Worm (Caenorhabditis elegans) whole organism, late embryonic: ENCODE data around the gene sec-31.
A peak's percentile ranks its signal among the peaks of the same experiment; 100 is the strongest.

ENCODE experiments used
- F13H6.1 ChIP-seq: sonication (generic microtip); optimal IDR thresholded peaks from 2 replicates; lab custom pipeline; 2016; ENCODE audit warnings: missing genetic modification characterization, missing compliant biosample characterization
- K02D7.2 ChIP-seq: sonication (generic microtip); optimal IDR thresholded peaks from 2 replicates; lab custom pipeline; 2017; ENCODE audit warnings: mild to moderate bottlenecking, missing genetic modification characterization, missing compliant biosample characterization
- ahr-1 ChIP-seq: sonication (generic microtip); optimal IDR thresholded peaks from 2 replicates; lab custom pipeline; 2016; ENCODE audit warnings: missing genetic modification characterization, missing compliant biosample characterization
- ama-1 ChIP-seq: fragments of 150-350 bp; optimal IDR thresholded peaks from 2 replicates; lab custom pipeline; 2014
- ceh-14 ChIP-seq: sonication (generic microtip); optimal IDR thresholded peaks from 2 replicates; lab custom pipeline; 2016; ENCODE audit warnings: missing genotype, missing genetic modification characterization, missing compliant biosample characterization
- ceh-18 ChIP-seq: sonication (generic microtip); optimal IDR thresholded peaks from 2 replicates; lab custom pipeline; 2016; ENCODE audit warnings: missing genetic modification characterization, missing compliant biosample characterization
- ceh-34 ChIP-seq: sonication (generic microtip); optimal IDR thresholded peaks from 2 replicates; lab custom pipeline; 2016; ENCODE audit warnings: mild to moderate bottlenecking, missing genetic modification characterization, missing compliant biosample characterization
- ceh-48 ChIP-seq: sonication (generic microtip); optimal IDR thresholded peaks from 2 replicates; lab custom pipeline; 2016; ENCODE audit warnings: missing genetic modification characterization, inconsistent platforms, missing compliant biosample characterization
- che-1 ChIP-seq: sonication (generic microtip); optimal IDR thresholded peaks from 2 replicates; lab custom pipeline; 2016; ENCODE audit warnings: mild to moderate bottlenecking, missing genetic modification characterization, missing compliant biosample characterization
- dmd-4 ChIP-seq: sonication (generic microtip); optimal IDR thresholded peaks from 2 replicates; lab custom pipeline; 2016; ENCODE audit warnings: borderline replicate concordance, missing genetic modification characterization, missing compliant biosample characterization
- elt-2 ChIP-seq: sonication (generic microtip); optimal IDR thresholded peaks from 2 replicates; lab custom pipeline; 2016; ENCODE audit warnings: missing genetic modification reagents, missing genetic modification characterization, missing compliant biosample characterization
- elt-4 ChIP-seq: sonication (generic microtip); optimal IDR thresholded peaks from 2 replicates; lab custom pipeline; 2016; ENCODE audit warnings: missing genetic modification characterization, missing compliant biosample characterization
- ets-4 ChIP-seq: sonication (generic microtip); optimal IDR thresholded peaks from 2 replicates; lab custom pipeline; 2016; ENCODE audit warnings: missing genetic modification characterization, missing compliant biosample characterization
- eyg-1 ChIP-seq: sonication (generic microtip); optimal IDR thresholded peaks from 2 replicates; lab custom pipeline; 2016; ENCODE audit warnings: missing genotype, missing genetic modification characterization, missing compliant biosample characterization
- fkh-10 ChIP-seq: fragments of 150-350 bp; optimal IDR thresholded peaks from 2 replicates; lab custom pipeline; 2014; ENCODE audit warnings: missing biosample characterization, missing genetic modification reagents, missing genetic modification characterization
- fkh-6 ChIP-seq: sonication (generic microtip); optimal IDR thresholded peaks from 2 replicates; lab custom pipeline; 2016; ENCODE audit warnings: missing genetic modification characterization, missing compliant biosample characterization
- gmeb-2 ChIP-seq: sonication (generic microtip); optimal IDR thresholded peaks from 2 replicates; lab custom pipeline; 2016; ENCODE audit warnings: missing genetic modification characterization, inconsistent platforms, missing compliant biosample characterization
- hlh-13 ChIP-seq: fragments of 200-800 bp; sonication (Bioruptor generic); optimal IDR thresholded peaks from 2 replicates; lab custom pipeline; 2018; ENCODE audit warnings: mild to moderate bottlenecking, missing genetic modification characterization, missing compliant biosample characterization
- hlh-30 ChIP-seq: sonication (generic microtip); optimal IDR thresholded peaks from 2 replicates; lab custom pipeline; 2017; ENCODE audit warnings: antibody characterized with exemption, missing genetic modification characterization, missing compliant biosample characterization; ENCODE audit not compliant: insufficient read depth
- hlh-6 ChIP-seq: sonication (generic microtip); optimal IDR thresholded peaks from 2 replicates; lab custom pipeline; 2016; ENCODE audit warnings: missing genotype, missing genetic modification characterization, missing compliant biosample characterization
- lim-6 ChIP-seq: sonication (generic microtip); optimal IDR thresholded peaks from 2 replicates; lab custom pipeline; 2016; ENCODE audit warnings: missing genetic modification characterization, missing compliant biosample characterization
- npax-4 ChIP-seq: sonication (generic microtip); optimal IDR thresholded peaks from 2 replicates; lab custom pipeline; 2016; ENCODE audit warnings: missing genetic modification characterization, missing compliant biosample characterization
- pag-3 ChIP-seq: sonication (generic microtip); optimal IDR thresholded peaks from 2 replicates; lab custom pipeline; 2016; ENCODE audit warnings: missing compliant biosample characterization, missing genetic modification characterization, borderline replicate concordance
- pat-9 ChIP-seq: fragments of 200-800 bp; sonication (Bioruptor generic); optimal IDR thresholded peaks from 2 replicates; lab custom pipeline; 2018; ENCODE audit warnings: mild to moderate bottlenecking, missing genetic modification characterization, moderate library complexity, missing compliant biosample characterization
- pha-2 ChIP-seq: sonication (generic microtip); optimal IDR thresholded peaks from 2 replicates; lab custom pipeline; 2017; ENCODE audit warnings: mild to moderate bottlenecking, missing genetic modification characterization, missing compliant biosample characterization
- pqm-1 ChIP-seq: sonication (generic microtip); optimal IDR thresholded peaks from 2 replicates; lab custom pipeline; 2016; ENCODE audit warnings: missing genetic modification characterization, missing compliant biosample characterization
- rnt-1 ChIP-seq: sonication (generic microtip); optimal IDR thresholded peaks from 2 replicates; lab custom pipeline; 2016; ENCODE audit warnings: missing genetic modification characterization, missing compliant biosample characterization
- sdc-2 ChIP-seq: sonication (generic microtip); optimal IDR thresholded peaks from 2 replicates; lab custom pipeline; 2016; ENCODE audit warnings: missing genotype, missing genetic modification characterization, missing compliant biosample characterization
- sox-2 ChIP-seq: fragments of 200-800 bp; sonication (Bioruptor generic); IDR thresholded peaks from 2 replicates; pipeline ENCODE4 v1.3.6; 2022; ENCODE audit warnings: missing genetic modification reagents, missing genetic modification characterization, missing compliant biosample characterization
- syd-9 ChIP-seq: sonication (generic microtip); optimal IDR thresholded peaks from 2 replicates; lab custom pipeline; 2016; ENCODE audit warnings: mild to moderate bottlenecking, missing genetic modification characterization, moderate library complexity, missing compliant biosample characterization
- tbx-7 ChIP-seq: sonication (generic microtip); optimal IDR thresholded peaks from 2 replicates; lab custom pipeline; 2016; ENCODE audit warnings: missing genotype, missing genetic modification characterization, missing compliant biosample characterization
- unc-3 ChIP-seq, 2 experiments: fragments of 200-800 bp in 1 of 2; sonication (Bioruptor generic) in 1 of 2; sonication (generic microtip) in 1 of 2; conservative IDR thresholded peaks in 1 of 2; optimal IDR thresholded peaks in 1 of 2; 2 replicates each; pipeline versions ENCODE4 v1.3.6 to Lab custom; 2016 to 2022; ENCODE audit warnings: missing compliant biosample characterization in 2 of 2, missing genetic modification characterization in 2 of 2, missing genetic modification reagents in 1 of 2
- unc-42 ChIP-seq: sonication (generic microtip); optimal IDR thresholded peaks from 2 replicates; lab custom pipeline; 2016; ENCODE audit warnings: missing genotype, missing genetic modification characterization, missing compliant biosample characterization
- unc-55 ChIP-seq: sonication (generic microtip); optimal IDR thresholded peaks from 2 replicates; lab custom pipeline; 2017; ENCODE audit warnings: missing biosample characterization, missing genetic modification reagents, missing genetic modification characterization
- unc-86 ChIP-seq: sonication (generic microtip); optimal IDR thresholded peaks from 2 replicates; lab custom pipeline; 2016; ENCODE audit warnings: missing genetic modification characterization, missing compliant biosample characterization
- zip-5 ChIP-seq: sonication (generic microtip); optimal IDR thresholded peaks from 2 replicates; lab custom pipeline; 2016; ENCODE audit warnings: missing genetic modification characterization, missing compliant biosample characterization

sec-31 gene

ce11 chrIV:11353946-11354458, 17.6 kb downstream of the sec-31 start, which contains the start of gene T01G1.2:
Gene T01G1.2 (plus strand): TSS chrIV:11354408.
- TF ChIP-seq hlh-6 (tag; lab: Kevin White, UChicago), result no peak
- TF ChIP-seq pha-2 (tag; lab: Kevin White, UChicago), result no peak
- TF ChIP-seq F13H6.1 (tag; lab: Kevin White, UChicago), result no peak
- TF ChIP-seq unc-55, result peak; percentile 67
- TF ChIP-seq ceh-18 (tag; lab: Kevin White, UChicago), result peak; percentile 36

ce11 chrIV:11352768-11353167, 18.8 kb downstream of the sec-31 start:
- TF ChIP-seq ahr-1 (tag; lab: Kevin White, UChicago) (no peak), elt-4 (tag; lab: Kevin White, UChicago) (no peak), fkh-10 (GFP tag; lab: Kevin White, UChicago) (no peak), pqm-1 (tag; lab: Kevin White, UChicago) (no peak), ceh-34 (tag; lab: Kevin White, UChicago) (no peak), syd-9 (tag; lab: Kevin White, UChicago) (no peak), ceh-48 (no peak), ceh-18 (tag; lab: Kevin White, UChicago) (no peak), pag-3 (tag; lab: Kevin White, UChicago) (no peak), dmd-4 (tag; lab: Kevin White, UChicago) (no peak), lim-6 (tag; lab: Kevin White, UChicago) (no peak), ama-1 (lab: Kevin White, UChicago) (no peak), unc-86 (tag; lab: Kevin White, UChicago) (no peak), elt-2 (tag; lab: Kevin White, UChicago) (no peak), sox-2 (no peak), unc-42 (tag; lab: Kevin White, UChicago) (no peak), zip-5 (no peak), hlh-13 (GFP tag; lab: Kevin White, UChicago) (no peak), unc-3 (GFP tag; conservative IDR thresholded peaks at IDR 0.05; lab: Robert Waterston, UW) (no peak), unc-3 (tag; optimal IDR thresholded peaks at IDR 0.05; lab: Kevin White, UChicago) (no peak)

ce11 chrIV:11351563-11351962, 20.0 kb downstream of the sec-31 start:
- TF ChIP-seq pha-2 (tag; lab: Kevin White, UChicago) (no peak), unc-3 (GFP tag; conservative IDR thresholded peaks at IDR 0.05; lab: Robert Waterston, UW) (no peak), unc-3 (tag; optimal IDR thresholded peaks at IDR 0.05; lab: Kevin White, UChicago) (no peak), che-1 (tag; lab: Kevin White, UChicago) (no peak), rnt-1 (tag; lab: Kevin White, UChicago) (no peak), ceh-34 (tag; lab: Kevin White, UChicago) (no peak), sdc-2 (tag; lab: Kevin White, UChicago) (no peak), pag-3 (tag; lab: Kevin White, UChicago) (no peak), pat-9 (tag; lab: Kevin White, UChicago) (no peak), elt-4 (tag; lab: Kevin White, UChicago) (no peak), ets-4 (tag; lab: Kevin White, UChicago) (no peak), hlh-13 (GFP tag; lab: Kevin White, UChicago) (no peak), hlh-30 (tag; lab: Kevin White, UChicago) (no peak), gmeb-2 (tag; lab: Kevin White, UChicago) (no peak), fkh-6 (tag; lab: Kevin White, UChicago) (no peak)

- TF ChIP-seq ceh-18 (tag; lab: Kevin White, UChicago) (peak; percentile 52), tbx-7 (tag; lab: Kevin White, UChicago) (no peak)
These were observed 20.8 kb downstream of the sec-31 start for ce11 chrIV:11350809-11351208.

- TF ChIP-seq K02D7.2 (tag; lab: Kevin White, UChicago) (no peak), npax-4 (tag; lab: Kevin White, UChicago) (no peak), ama-1 (lab: Kevin White, UChicago) (no peak), fkh-10 (GFP tag; lab: Kevin White, UChicago) (no peak), F13H6.1 (tag; lab: Kevin White, UChicago) (no peak), ahr-1 (tag; lab: Kevin White, UChicago) (no peak), ceh-14 (tag; lab: Kevin White, UChicago) (peak; percentile 22), gmeb-2 (tag; lab: Kevin White, UChicago) (no peak), eyg-1 (tag; lab: Kevin White, UChicago) (no peak), unc-42 (tag; lab: Kevin White, UChicago) (peak; percentile 14)
These were observed 21.8 kb downstream of the sec-31 start for ce11 chrIV:11349747-11350146.
